Worm (Caenorhabditis elegans) whole organism, mixed stage, embryonic: ENCODE measurements around the gene cog-1.

Source experiments
- M03D4.4 ChIP-seq: sonication (generic microtip); optimal IDR thresholded peaks from 2 replicates; lab custom pipeline; 2017; ENCODE audit warnings: mild to moderate bottlenecking, missing genetic modification characterization, missing compliant biosample characterization
- bed-3 ChIP-seq: fragments of 200-800 bp; sonication (Bioruptor generic); optimal IDR thresholded peaks from 3 replicates; lab custom pipeline; 2018; ENCODE audit warnings: mild to moderate bottlenecking, missing genetic modification characterization, moderate library complexity, missing compliant biosample characterization
- blmp-1 ChIP-seq: fragments of 150-350 bp; optimal IDR thresholded peaks from 2 replicates; lab custom pipeline; 2014; ENCODE audit warnings: missing biosample characterization, missing genetic modification characterization
- ceh-39 ChIP-seq: fragments of 150-350 bp; optimal IDR thresholded peaks from 2 replicates; lab custom pipeline; 2014; ENCODE audit warnings: missing biosample characterization, missing genetic modification characterization
- ceh-43 ChIP-seq: fragments of 200-800 bp; sonication (Bioruptor generic); optimal IDR thresholded peaks from 2 replicates; lab custom pipeline; 2018; ENCODE audit warnings: mild to moderate bottlenecking, missing genetic modification characterization, moderate library complexity, missing compliant biosample characterization
- ceh-83 ChIP-seq: fragments of 200-800 bp; sonication (Bioruptor generic); optimal IDR thresholded peaks from 2 replicates; lab custom pipeline; 2018; ENCODE audit warnings: mild to moderate bottlenecking, missing genetic modification characterization, missing compliant biosample characterization
- ces-1 ChIP-seq: fragments of 150-350 bp; optimal IDR thresholded peaks from 2 replicates; lab custom pipeline; 2014; ENCODE audit warnings: missing biosample characterization, missing genetic modification reagents, missing genetic modification characterization
- cnd-1 ChIP-seq: fragments of 200-800 bp; sonication (Bioruptor generic); optimal IDR thresholded peaks from 2 replicates; lab custom pipeline; 2018; ENCODE audit warnings: mild to moderate bottlenecking, missing genetic modification characterization, missing compliant biosample characterization
- drap-1 ChIP-seq: fragments of 200-800 bp; sonication (Bioruptor generic); optimal IDR thresholded peaks from 3 replicates; lab custom pipeline; 2018; ENCODE audit warnings: mild to moderate bottlenecking, missing genetic modification characterization, missing compliant biosample characterization
- elt-1 ChIP-seq: sonication (generic microtip); optimal IDR thresholded peaks from 2 replicates; lab custom pipeline; 2017; ENCODE audit warnings: missing genetic modification characterization, mild to moderate bottlenecking, missing compliant biosample characterization, antibody characterized with exemption, moderate library complexity, borderline replicate concordance; ENCODE audit not compliant: insufficient read depth
- elt-3 ChIP-seq: fragments of 150-350 bp; optimal IDR thresholded peaks from 2 replicates; lab custom pipeline; 2014; ENCODE audit warnings: missing biosample characterization, missing genetic modification characterization
- flh-1 ChIP-seq: fragments of 200-800 bp; sonication (Bioruptor generic); optimal IDR thresholded peaks from 2 replicates; lab custom pipeline; 2018; ENCODE audit warnings: mild to moderate bottlenecking, missing genetic modification characterization, moderate library complexity, missing compliant biosample characterization
- ham-2 ChIP-seq: fragments of 200-800 bp; sonication (Bioruptor generic); optimal IDR thresholded peaks from 2 replicates; lab custom pipeline; 2018; ENCODE audit warnings: mild to moderate bottlenecking, missing genetic modification characterization, missing compliant biosample characterization
- hlh-1 ChIP-seq: fragments of 150-350 bp; optimal IDR thresholded peaks from 2 replicates; lab custom pipeline; 2014; ENCODE audit warnings: missing biosample characterization, missing genetic modification reagents, missing genetic modification characterization
- lin-32 ChIP-seq: fragments of 200-800 bp; sonication (Bioruptor generic); optimal IDR thresholded peaks from 2 replicates; lab custom pipeline; 2018; ENCODE audit warnings: mild to moderate bottlenecking, missing genetic modification characterization, missing compliant biosample characterization
- lsy-2 ChIP-seq: fragments of 150-350 bp; optimal IDR thresholded peaks from 2 replicates; lab custom pipeline; 2014; ENCODE audit warnings: missing biosample characterization, missing genetic modification characterization
- mab-5 ChIP-seq: fragments of 150-350 bp; optimal IDR thresholded peaks from 2 replicates; lab custom pipeline; 2014; ENCODE audit warnings: missing biosample characterization, missing genetic modification characterization
- mep-1 ChIP-seq: fragments of 150-350 bp; optimal IDR thresholded peaks from 2 replicates; lab custom pipeline; 2017; ENCODE audit warnings: missing biosample characterization, missing genetic modification reagents, missing genetic modification characterization, inconsistent platforms
- mls-2 ChIP-seq: sonication (generic microtip); optimal IDR thresholded peaks from 2 replicates; lab custom pipeline; 2016; ENCODE audit warnings: mild to moderate bottlenecking, missing genetic modification characterization, moderate library complexity, missing compliant biosample characterization
- nhr-12 ChIP-seq: fragments of 150-350 bp; optimal IDR thresholded peaks from 2 replicates; lab custom pipeline; 2014; ENCODE audit warnings: missing biosample characterization, missing genetic modification characterization
- nhr-28 ChIP-seq: fragments of 150-350 bp; optimal IDR thresholded peaks from 2 replicates; lab custom pipeline; 2014; ENCODE audit warnings: missing biosample characterization, missing genetic modification characterization
- nhr-76 ChIP-seq: sonication (generic microtip); optimal IDR thresholded peaks from 2 replicates; lab custom pipeline; 2017; ENCODE audit warnings: missing biosample characterization, missing genetic modification characterization
- pha-4 ChIP-seq: fragments of 150-350 bp; optimal IDR thresholded peaks from 2 replicates; lab custom pipeline; 2018; ENCODE audit warnings: missing biosample characterization, missing genetic modification reagents, missing genetic modification characterization
- sem-2 ChIP-seq: fragments of 200-800 bp; sonication (Bioruptor generic); optimal IDR thresholded peaks from 2 replicates; lab custom pipeline; 2018; ENCODE audit warnings: mild to moderate bottlenecking, missing genetic modification characterization, missing compliant biosample characterization
- sptf-1 ChIP-seq: sonication (generic microtip); optimal IDR thresholded peaks from 2 replicates; lab custom pipeline; 2017; ENCODE audit warnings: mild to moderate bottlenecking, missing genetic modification characterization, moderate library complexity, missing compliant biosample characterization
- tbx-8 ChIP-seq: fragments of 200-800 bp; sonication (Bioruptor generic); optimal IDR thresholded peaks from 2 replicates; lab custom pipeline; 2018; ENCODE audit warnings: mild to moderate bottlenecking, missing genetic modification characterization, moderate library complexity, missing compliant biosample characterization
- unc-120 ChIP-seq: sonication (generic microtip); optimal IDR thresholded peaks from 2 replicates; lab custom pipeline; 2017; ENCODE audit warnings: missing genetic modification characterization, missing compliant biosample characterization; ENCODE audit not compliant: poor library complexity, severe bottlenecking
- unc-39 ChIP-seq: fragments of 150-350 bp; optimal IDR thresholded peaks from 2 replicates; lab custom pipeline; 2014; ENCODE audit warnings: missing biosample characterization, missing genetic modification characterization
- unc-62 ChIP-seq: fragments of 150-350 bp; optimal IDR thresholded peaks from 2 replicates; lab custom pipeline; 2014; ENCODE audit warnings: missing biosample characterization, missing genetic modification reagents, missing genetic modification characterization
- zip-8 ChIP-seq: fragments of 150-350 bp; optimal IDR thresholded peaks from 2 replicates; lab custom pipeline; 2014; ENCODE audit warnings: missing biosample characterization, missing genetic modification characterization
- ztf-11 ChIP-seq: fragments of 150-350 bp; optimal IDR thresholded peaks from 2 replicates; lab custom pipeline; 2014; ENCODE audit warnings: missing biosample characterization, missing genetic modification characterization

cog-1 gene

ce11 chrII:14935431-14936071 is 33.3 kb downstream of the cog-1 start:
- TF ChIP-seq mep-1 (tag; lab: Kevin White, UChicago) (no peak), ztf-11 (tag; lab: Kevin White, UChicago) (no peak), elt-1 (tag; lab: Kevin White, UChicago) (no peak), unc-120 (tag; lab: Kevin White, UChicago) (no peak), nhr-12 (tag; lab: Kevin White, UChicago) (no peak), cnd-1 (tag; lab: Kevin White, UChicago) (no peak), elt-3 (no peak), tbx-8 (GFP tag; lab: Kevin White, UChicago) (no peak), blmp-1 (no peak), sptf-1 (tag; lab: Kevin White, UChicago) (no peak), unc-62 (GFP tag; lab: Kevin White, UChicago) (no peak), flh-1 (GFP tag; lab: Kevin White, UChicago) (no peak), sem-2 (no peak), lsy-2 (no peak), nhr-76 (no peak), mab-5 (tag; lab: Kevin White, UChicago) (no peak), M03D4.4 (tag; lab: Kevin White, UChicago) (no peak)

- TF ChIP-seq ceh-83 (no peak), ces-1 (GFP tag; lab: Kevin White, UChicago) (peak; percentile 95), flh-1 (GFP tag; lab: Kevin White, UChicago) (no peak)
These were observed 36.0 kb downstream of the cog-1 start for ce11 chrII:14938319-14938718.

ce11 chrII:14940325-14940724 is 38.0 kb downstream of the cog-1 start:
- TF ChIP-seq tbx-8 (GFP tag; lab: Kevin White, UChicago) (no peak), ham-2 (GFP tag; lab: Kevin White, UChicago) (no peak), unc-39 (no peak), ceh-43 (GFP tag; lab: Kevin White, UChicago) (no peak), lin-32 (no peak), ces-1 (GFP tag; lab: Kevin White, UChicago) (peak; percentile 70), mls-2 (tag; lab: Kevin White, UChicago) (no peak)
- TF ChIP-seq, all 35 proteins: peak for 1

- TF ChIP-seq lsy-2 (no peak), ztf-11 (tag; lab: Kevin White, UChicago) (no peak), cnd-1 (tag; lab: Kevin White, UChicago) (no peak), drap-1 (GFP tag; lab: Kevin White, UChicago) (no peak)
These were observed 38.7 kb downstream of the cog-1 start for ce11 chrII:14940980-14941379.

DNA sequence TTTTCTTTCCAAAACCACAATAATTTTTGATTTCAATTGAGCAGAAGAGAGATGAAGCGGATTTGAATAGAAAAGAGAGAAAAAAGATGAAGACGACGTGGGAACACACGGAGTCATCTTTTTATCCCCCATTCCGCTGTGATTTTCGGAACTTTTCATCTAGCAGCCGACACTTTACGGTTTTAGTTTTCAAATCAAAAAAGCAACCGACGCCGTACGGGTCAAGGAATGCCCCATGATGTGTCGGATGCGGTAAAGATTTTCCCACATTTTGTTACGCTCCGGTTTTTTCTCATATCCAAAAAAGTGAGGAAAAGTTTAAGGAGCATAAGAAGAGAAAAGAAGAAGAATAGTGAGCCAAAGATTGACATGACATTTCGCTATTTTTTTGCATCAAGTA is 43.2 kb downstream of the cog-1 start:
- TF ChIP-seq sem-2 (no peak), unc-39 (no peak), lin-32 (no peak), hlh-1 (tag; lab: Kevin White, UChicago) (no peak), unc-120 (tag; lab: Kevin White, UChicago) (no peak), drap-1 (GFP tag; lab: Kevin White, UChicago) (no peak), ces-1 (GFP tag; lab: Kevin White, UChicago) (no peak), ceh-39 (tag; lab: Kevin White, UChicago) (no peak), nhr-28 (tag; lab: Kevin White, UChicago) (no peak), ztf-11 (tag; lab: Kevin White, UChicago) (no peak), pha-4 (tag; lab: Kevin White, UChicago) (no peak), zip-8 (tag; lab: Kevin White, UChicago) (no peak), cnd-1 (tag; lab: Kevin White, UChicago) (no peak), ham-2 (GFP tag; lab: Kevin White, UChicago) (no peak), bed-3 (GFP tag; lab: Kevin White, UChicago) (no peak), unc-62 (GFP tag; lab: Kevin White, UChicago) (no peak)
